Worm (Caenorhabditis elegans) whole organism, late embryonic: Measurements from ENCODE around the gene str-82.

Experiments used
- T23F11.4 ChIP-seq: fragments of 200-800 bp; sonication (Bioruptor generic); optimal IDR thresholded peaks from 2 replicates; lab custom pipeline; 2018; ENCODE audit warnings: mild to moderate bottlenecking, missing genetic modification characterization, missing compliant biosample characterization
- ceh-14 ChIP-seq: sonication (generic microtip); optimal IDR thresholded peaks from 2 replicates; lab custom pipeline; 2016; ENCODE audit warnings: missing genotype, missing genetic modification characterization, missing compliant biosample characterization
- ceh-30 ChIP-seq: fragments of 150-350 bp; optimal IDR thresholded peaks from 2 replicates; lab custom pipeline; 2014; ENCODE audit warnings: missing biosample characterization, missing genetic modification characterization
- ceh-34 ChIP-seq: sonication (generic microtip); optimal IDR thresholded peaks from 2 replicates; lab custom pipeline; 2016; ENCODE audit warnings: mild to moderate bottlenecking, missing genetic modification characterization, missing compliant biosample characterization
- ets-4 ChIP-seq: sonication (generic microtip); optimal IDR thresholded peaks from 2 replicates; lab custom pipeline; 2016; ENCODE audit warnings: missing genetic modification characterization, missing compliant biosample characterization
- eyg-1 ChIP-seq: sonication (generic microtip); optimal IDR thresholded peaks from 2 replicates; lab custom pipeline; 2016; ENCODE audit warnings: missing genotype, missing genetic modification characterization, missing compliant biosample characterization
- fkh-10 ChIP-seq: fragments of 150-350 bp; optimal IDR thresholded peaks from 2 replicates; lab custom pipeline; 2014; ENCODE audit warnings: missing biosample characterization, missing genetic modification reagents, missing genetic modification characterization
- pha-4 ChIP-seq: fragments of 150-350 bp; optimal IDR thresholded peaks from 2 replicates; lab custom pipeline; 2018; ENCODE audit warnings: missing biosample characterization, missing genetic modification reagents, missing genetic modification characterization
- rnt-1 ChIP-seq: sonication (generic microtip); optimal IDR thresholded peaks from 2 replicates; lab custom pipeline; 2016; ENCODE audit warnings: missing genetic modification characterization, missing compliant biosample characterization
- sox-2 ChIP-seq: fragments of 200-800 bp; sonication (Bioruptor generic); IDR thresholded peaks from 2 replicates; pipeline ENCODE4 v1.3.6; 2022; ENCODE audit warnings: missing genetic modification reagents, missing genetic modification characterization, missing compliant biosample characterization
- sox-4 ChIP-seq: sonication (generic microtip); optimal IDR thresholded peaks from 2 replicates; lab custom pipeline; 2017; ENCODE audit warnings: mild to moderate bottlenecking, missing genetic modification characterization, inconsistent platforms, missing compliant biosample characterization
- tbx-2 ChIP-seq: sonication (generic microtip); optimal IDR thresholded peaks from 2 replicates; lab custom pipeline; 2016; ENCODE audit warnings: missing genetic modification characterization, missing compliant biosample characterization
- unc-55 ChIP-seq: sonication (generic microtip); optimal IDR thresholded peaks from 2 replicates; lab custom pipeline; 2017; ENCODE audit warnings: missing biosample characterization, missing genetic modification reagents, missing genetic modification characterization

- no peak for TF ChIP-seq fkh-10 (GFP tag; lab: Kevin White, UChicago)
- TF ChIP-seq T23F11.4 (GFP tag; lab: Kevin White, UChicago): no peak
- no peak for TF ChIP-seq rnt-1 (tag; lab: Kevin White, UChicago)
- TF ChIP-seq ceh-14 (tag; lab: Kevin White, UChicago): no peak
- TF ChIP-seq tbx-2 (tag; lab: Kevin White, UChicago): no peak
- TF ChIP-seq unc-55 (GFP tag; lab: Kevin White, UChicago): no peak
- no peak for TF ChIP-seq eyg-1 (tag; lab: Kevin White, UChicago)
- no peak for TF ChIP-seq ets-4 (tag; lab: Kevin White, UChicago)
- no peak for TF ChIP-seq sox-2
- no peak for TF ChIP-seq ceh-34 (tag; lab: Kevin White, UChicago)
- TF ChIP-seq sox-4: no peak
- TF ChIP-seq pha-4 (tag; lab: Kevin White, UChicago): no peak
- no peak for TF ChIP-seq ceh-30 (tag; lab: Kevin White, UChicago)
Measured at ce11 chrV:3994048-3994447, 19.6 kb downstream of the str-82 start, which contains the start of gene K09D9.9.
